Fruit fly (Drosophila melanogaster): Measurements from ENCODE around the gene CG7102.

The CG7102 gene

dm6 chr2L:7916368-7916767 is 29.1 kb upstream of the CG7102 start:
- no peak for TF ChIP-seq h (optimal IDR thresholded peaks at IDR 0.05)
- no peak for TF ChIP-seq ttk (optimal IDR thresholded peaks at IDR 0.05)
- TF ChIP-seq Sin3A (optimal IDR thresholded peaks at IDR 0.05), result no peak
- TF ChIP-seq psq (optimal IDR thresholded peaks at IDR 0.05), result no peak
- no peak for TF ChIP-seq insv (optimal IDR thresholded peaks at IDR 0.05)
- TF ChIP-seq Myc (optimal IDR thresholded peaks at IDR 0.05), result no peak

dm6 chr2L:7914948-7915549 is 27.7 kb upstream of the CG7102 start:
- no peak for TF ChIP-seq psq (optimal IDR thresholded peaks at IDR 0.05)

dm6 chr2L:7912878-7913277 is 25.6 kb upstream of the CG7102 start:
- no peak for TF ChIP-seq Sin3A (optimal IDR thresholded peaks at IDR 0.05)
- no peak for TF ChIP-seq psq (optimal IDR thresholded peaks at IDR 0.05)
- TF ChIP-seq Myc (optimal IDR thresholded peaks at IDR 0.05), result no peak
- TF ChIP-seq h (optimal IDR thresholded peaks at IDR 0.05), result no peak
- no peak for TF ChIP-seq insv (optimal IDR thresholded peaks at IDR 0.05)
- TF ChIP-seq ttk (optimal IDR thresholded peaks at IDR 0.05), result no peak

- TF ChIP-seq insv (optimal IDR thresholded peaks at IDR 0.05) (no peak), Myc (optimal IDR thresholded peaks at IDR 0.05) (no peak), psq (optimal IDR thresholded peaks at IDR 0.05) (no peak), ttk (optimal IDR thresholded peaks at IDR 0.05) (no peak), Sin3A (optimal IDR thresholded peaks at IDR 0.05) (no peak), h (optimal IDR thresholded peaks at IDR 0.05) (no peak)
Measured at dm6 chr2L:7911209-7911859, 24.0 kb upstream of the CG7102 start.

- TF ChIP-seq Myc (optimal IDR thresholded peaks at IDR 0.05), result no peak
- no peak for TF ChIP-seq insv (optimal IDR thresholded peaks at IDR 0.05)
- no peak for TF ChIP-seq psq (optimal IDR thresholded peaks at IDR 0.05)
- no peak for TF ChIP-seq ttk (optimal IDR thresholded peaks at IDR 0.05)
Measured at dm6 chr2L:7909854-7910253, 22.5 kb upstream of the CG7102 start.

- no peak for TF ChIP-seq psq (optimal IDR thresholded peaks at IDR 0.05)
- TF ChIP-seq ttk (optimal IDR thresholded peaks at IDR 0.05), result no peak
- TF ChIP-seq insv (optimal IDR thresholded peaks at IDR 0.05), result no peak
- TF ChIP-seq h (optimal IDR thresholded peaks at IDR 0.05), result no peak
- no peak for TF ChIP-seq Sin3A (optimal IDR thresholded peaks at IDR 0.05)
Measured at dm6 chr2L:7909327-7909804, 22.1 kb upstream of the CG7102 start.

- TF ChIP-seq Sin3A (optimal IDR thresholded peaks at IDR 0.05) (no peak), psq (optimal IDR thresholded peaks at IDR 0.05) (no peak), Myc (optimal IDR thresholded peaks at IDR 0.05) (no peak), h (optimal IDR thresholded peaks at IDR 0.05) (no peak), insv (optimal IDR thresholded peaks at IDR 0.05) (no peak), ttk (optimal IDR thresholded peaks at IDR 0.05) (no peak)
Measured at dm6 chr2L:7901833-7902232, 14.5 kb upstream of the CG7102 start.

dm6 chr2L:7899949-7900348 is 12.6 kb upstream of the CG7102 start:
- TF ChIP-seq ttk (optimal IDR thresholded peaks at IDR 0.05), result no peak
- TF ChIP-seq h (optimal IDR thresholded peaks at IDR 0.05), result no peak
- no peak for TF ChIP-seq Myc (optimal IDR thresholded peaks at IDR 0.05)
- no peak for TF ChIP-seq psq (optimal IDR thresholded peaks at IDR 0.05)
- TF ChIP-seq Sin3A (optimal IDR thresholded peaks at IDR 0.05), result no peak
- no peak for TF ChIP-seq insv (optimal IDR thresholded peaks at IDR 0.05)

dm6 chr2L:7899108-7899507 is 11.8 kb upstream of the CG7102 start:
- TF ChIP-seq Sin3A (optimal IDR thresholded peaks at IDR 0.05), result no peak
- no peak for TF ChIP-seq Myc (optimal IDR thresholded peaks at IDR 0.05)
- TF ChIP-seq h (optimal IDR thresholded peaks at IDR 0.05), result no peak
- TF ChIP-seq ttk (optimal IDR thresholded peaks at IDR 0.05), result no peak
- TF ChIP-seq psq (optimal IDR thresholded peaks at IDR 0.05), result no peak
- TF ChIP-seq insv (optimal IDR thresholded peaks at IDR 0.05), result no peak

- TF ChIP-seq Myc (optimal IDR thresholded peaks at IDR 0.05) (no peak), Sin3A (optimal IDR thresholded peaks at IDR 0.05) (no peak), psq (optimal IDR thresholded peaks at IDR 0.05) (no peak), ttk (optimal IDR thresholded peaks at IDR 0.05) (no peak), h (optimal IDR thresholded peaks at IDR 0.05) (no peak), insv (optimal IDR thresholded peaks at IDR 0.05) (no peak)
Measured at dm6 chr2L:7898581-7898980, 11.3 kb upstream of the CG7102 start.

- TF ChIP-seq Sin3A (optimal IDR thresholded peaks at IDR 0.05) (no peak), ttk (optimal IDR thresholded peaks at IDR 0.05) (no peak), psq (optimal IDR thresholded peaks at IDR 0.05) (no peak), insv (optimal IDR thresholded peaks at IDR 0.05) (no peak)
Measured at dm6 chr2L:7897245-7897644, 9.9 kb upstream of the CG7102 start.

dm6 chr2L:7890654-7891114 is 3.4 kb upstream of the CG7102 start, which contains the start of gene Spn28Db:
Gene Spn28Db (minus strand): TSS chr2L:7890704.
- TF ChIP-seq Sin3A (optimal IDR thresholded peaks at IDR 0.05) (no peak), h (optimal IDR thresholded peaks at IDR 0.05) (no peak), insv (optimal IDR thresholded peaks at IDR 0.05) (no peak), psq (optimal IDR thresholded peaks at IDR 0.05) (no peak), ttk (optimal IDR thresholded peaks at IDR 0.05) (no peak), Myc (optimal IDR thresholded peaks at IDR 0.05) (no peak)

dm6 chr2L:7889029-7889428 is 1.7 kb upstream of the CG7102 start, which contains the start of gene Spn28Da:
Gene Spn28Da (minus strand): TSS chr2L:7889129.
- TF ChIP-seq Myc (optimal IDR thresholded peaks at IDR 0.05), result no peak
- TF ChIP-seq h (optimal IDR thresholded peaks at IDR 0.05), result no peak
- no peak for TF ChIP-seq insv (optimal IDR thresholded peaks at IDR 0.05)
- no peak for TF ChIP-seq Sin3A (optimal IDR thresholded peaks at IDR 0.05)
- no peak for TF ChIP-seq ttk (optimal IDR thresholded peaks at IDR 0.05)
- TF ChIP-seq psq (optimal IDR thresholded peaks at IDR 0.05), result no peak
